Fruit fly (Drosophila melanogaster) whole organism, embryonic: ENCODE results near the gene CG7557.
A peak's percentile ranks its signal among the peaks of the same experiment; 100 is the strongest.

ENCODE experiments used
- Abd-B ChIP-seq: fragments of 200-800 bp; sonication (Bioruptor generic); optimal IDR thresholded peaks from 2 replicates; lab custom pipeline; 2018; ENCODE audit warnings: missing biosample characterization, mild to moderate bottlenecking, missing genetic modification characterization, moderate library complexity
- Aef1 ChIP-seq: fragments of 200-800 bp; sonication (Bioruptor generic); IDR thresholded peaks from 3 replicates; pipeline ENCODE4 v1.3.6; 2022; ENCODE audit warnings: missing biosample characterization, missing genetic modification characterization
- Atf-2 ChIP-seq: fragments of 200-800 bp; sonication (Bioruptor generic); optimal IDR thresholded peaks from 2 replicates; lab custom pipeline; 2016; ENCODE audit warnings: missing biosample characterization, missing genetic modification characterization
- B-H2 ChIP-seq: fragments of 200-800 bp; sonication (Bioruptor generic); optimal IDR thresholded peaks from 2 replicates; lab custom pipeline; 2018; ENCODE audit warnings: missing biosample characterization, mild to moderate bottlenecking, missing genetic modification characterization
- Bteb2 ChIP-seq: fragments of 200-800 bp; sonication (Bioruptor generic); optimal IDR thresholded peaks from 2 replicates; lab custom pipeline; 2016; ENCODE audit warnings: missing biosample characterization, missing genetic modification characterization
- CG10979 ChIP-seq: fragments of 200-800 bp; sonication (Bioruptor generic); optimal IDR thresholded peaks from 2 replicates; lab custom pipeline; 2018; ENCODE audit warnings: missing biosample characterization, mild to moderate bottlenecking, missing genetic modification characterization, moderate library complexity
- CG11695 ChIP-seq: fragments of 200-800 bp; sonication (Bioruptor generic); IDR thresholded peaks from 3 replicates; pipeline ENCODE4 v1.3.6; 2022; ENCODE audit warnings: missing biosample characterization, missing genetic modification characterization
- CG12104 ChIP-seq: fragments of 200-800 bp; sonication (Bioruptor generic); optimal IDR thresholded peaks from 3 replicates; lab custom pipeline; 2016; ENCODE audit warnings: missing biosample characterization, missing genetic modification characterization
- CG14965 ChIP-seq: fragments of 200-800 bp; sonication (Bioruptor generic); optimal IDR thresholded peaks from 2 replicates; lab custom pipeline; 2016; ENCODE audit warnings: missing biosample characterization, missing genetic modification characterization, borderline replicate concordance
- CG1792 ChIP-seq: fragments of 200-800 bp; sonication (Bioruptor generic); optimal IDR thresholded peaks from 2 replicates; lab custom pipeline; 2016; ENCODE audit warnings: missing biosample characterization, missing genetic modification characterization
- CG30431 ChIP-seq: fragments of 200-800 bp; sonication (Bioruptor generic); optimal IDR thresholded peaks from 2 replicates; lab custom pipeline; 2017; ENCODE audit warnings: missing biosample characterization, missing genetic modification characterization
- CG3065 ChIP-seq: fragments of 200-800 bp; sonication (Bioruptor generic); optimal IDR thresholded peaks from 2 replicates; lab custom pipeline; 2016; ENCODE audit warnings: missing biosample characterization, missing genetic modification characterization
- CG3847 ChIP-seq: fragments of 200-800 bp; sonication (Bioruptor generic); IDR thresholded peaks from 2 replicates; pipeline ENCODE4 v1.3.6; 2022; ENCODE audit warnings: missing biosample characterization, missing genetic modification characterization
- CG4424 ChIP-seq: fragments of 200-800 bp; sonication (Bioruptor generic); optimal IDR thresholded peaks from 3 replicates; lab custom pipeline; 2016; ENCODE audit warnings: missing biosample characterization, missing genetic modification characterization
- CG6654 ChIP-seq: fragments of 200-800 bp; sonication (Bioruptor generic); optimal IDR thresholded peaks from 2 replicates; lab custom pipeline; 2017; ENCODE audit warnings: missing biosample characterization, mild to moderate bottlenecking, missing genetic modification characterization
- CG7556 ChIP-seq: fragments of 200-800 bp; sonication (Bioruptor generic); optimal IDR thresholded peaks from 2 replicates; lab custom pipeline; 2017; ENCODE audit warnings: missing biosample characterization, mild to moderate bottlenecking, missing genetic modification characterization
- CG7928 ChIP-seq: fragments of 200-800 bp; sonication (Bioruptor generic); optimal IDR thresholded peaks from 2 replicates; lab custom pipeline; 2017; ENCODE audit warnings: missing biosample characterization, mild to moderate bottlenecking, missing genetic modification characterization
- CG9727 ChIP-seq: fragments of 200-800 bp; sonication (Bioruptor generic); optimal IDR thresholded peaks from 3 replicates; lab custom pipeline; 2017; ENCODE audit warnings: missing biosample characterization, mild to moderate bottlenecking, missing genetic modification characterization
- CoRest ChIP-seq: fragments of 200-800 bp; sonication (Bioruptor generic); optimal IDR thresholded peaks from 3 replicates; lab custom pipeline; 2018; ENCODE audit warnings: missing biosample characterization, mild to moderate bottlenecking, missing genetic modification characterization, moderate library complexity
- Dad ChIP-seq: fragments of 200-800 bp; sonication (Bioruptor generic); optimal IDR thresholded peaks from 3 replicates; lab custom pipeline; 2016; ENCODE audit warnings: missing biosample characterization, missing genetic modification characterization
- ERR ChIP-seq: fragments of 200-800 bp; sonication (Bioruptor generic); optimal IDR thresholded peaks from 2 replicates; lab custom pipeline; 2016; ENCODE audit warnings: missing biosample characterization, missing genetic modification characterization
- Gsc ChIP-seq: fragments of 200-800 bp; sonication (Bioruptor generic); IDR thresholded peaks from 2 replicates; pipeline ENCODE4 v1.3.6; 2022; ENCODE audit warnings: missing biosample characterization, missing genetic modification characterization
- Hand ChIP-seq: fragments of 200-800 bp; sonication (Bioruptor generic); optimal IDR thresholded peaks from 2 replicates; lab custom pipeline; 2017; ENCODE audit warnings: mild to moderate bottlenecking, missing biosample characterization, missing genetic modification reagents, missing genetic modification characterization
- Hey ChIP-seq: fragments of 200-800 bp; sonication (Bioruptor generic); optimal IDR thresholded peaks from 3 replicates; lab custom pipeline; 2018; ENCODE audit warnings: missing biosample characterization, mild to moderate bottlenecking, missing genetic modification characterization
- HmgZ ChIP-seq: fragments of 200-800 bp; sonication (Bioruptor generic); optimal IDR thresholded peaks from 2 replicates; lab custom pipeline; 2018; ENCODE audit warnings: missing biosample characterization, mild to moderate bottlenecking, missing genetic modification characterization
- Lpt ChIP-seq: fragments of >200 bp; optimal IDR thresholded peaks from 2 replicates; lab custom pipeline; 2018; ENCODE audit warnings: missing biosample characterization, missing genetic modification characterization
- MESR4 ChIP-seq: fragments of 200-800 bp; sonication (Bioruptor generic); optimal IDR thresholded peaks from 2 replicates; lab custom pipeline; 2018; ENCODE audit warnings: missing biosample characterization, mild to moderate bottlenecking, missing genetic modification characterization, moderate library complexity
- Mrtf ChIP-seq: fragments of 200-800 bp; sonication (Bioruptor generic); IDR thresholded peaks from 3 replicates; pipeline ENCODE4 v1.3.6; 2022; ENCODE audit warnings: missing biosample characterization, missing genetic modification characterization
- Neu2 ChIP-seq: fragments of 200-800 bp; sonication (Bioruptor generic); optimal IDR thresholded peaks from 3 replicates; lab custom pipeline; 2016; ENCODE audit warnings: missing biosample characterization, missing genetic modification characterization, borderline replicate concordance
- Sin3A ChIP-seq: fragments of >200 bp; optimal IDR thresholded peaks from 2 replicates; lab custom pipeline; 2018
- ara ChIP-seq: fragments of 200-800 bp; sonication (Bioruptor generic); IDR thresholded peaks from 2 replicates; pipeline ENCODE4 v1.3.6; 2022; ENCODE audit warnings: missing biosample characterization, missing genetic modification characterization
- ase ChIP-seq: fragments of 200-800 bp; sonication (Bioruptor generic); IDR thresholded peaks from 3 replicates; pipeline ENCODE4 v1.3.6; 2022; ENCODE audit warnings: missing biosample characterization, missing genetic modification characterization
- az2 ChIP-seq: fragments of 200-800 bp; sonication (Bioruptor generic); optimal IDR thresholded peaks from 3 replicates; lab custom pipeline; 2016; ENCODE audit warnings: missing biosample characterization, missing genetic modification characterization
- br ChIP-seq: fragments of >200 bp; optimal IDR thresholded peaks from 2 replicates; lab custom pipeline; 2017
- ci ChIP-seq: fragments of 200-800 bp; sonication (Bioruptor generic); IDR thresholded peaks from 3 replicates; pipeline ENCODE4 v1.3.6; 2022; ENCODE audit warnings: missing biosample characterization, missing genetic modification characterization
- cwo ChIP-seq: fragments of 200-800 bp; sonication (Bioruptor generic); optimal IDR thresholded peaks from 3 replicates; lab custom pipeline; 2017; ENCODE audit warnings: missing biosample characterization, missing genetic modification characterization, mild to moderate bottlenecking, moderate library complexity, missing genetic modification reagents
- dati ChIP-seq: fragments of 200-800 bp; sonication (Bioruptor generic); IDR thresholded peaks from 2 replicates; pipeline ENCODE4 v1.3.6; 2022; ENCODE audit warnings: missing biosample characterization, missing genetic modification characterization
- dimm ChIP-seq: fragments of 200-800 bp; sonication (Bioruptor generic); IDR thresholded peaks from 2 replicates; pipeline ENCODE4 v1.3.6; 2022; ENCODE audit warnings: missing biosample characterization, missing genetic modification characterization
- dmrt11E ChIP-seq: fragments of 200-800 bp; sonication (Bioruptor generic); optimal IDR thresholded peaks from 3 replicates; lab custom pipeline; 2018; ENCODE audit warnings: missing biosample characterization, mild to moderate bottlenecking, missing genetic modification characterization, moderate library complexity
- ems ChIP-seq: fragments of 200-800 bp; sonication (Bioruptor generic); optimal IDR thresholded peaks from 3 replicates; lab custom pipeline; 2016; ENCODE audit warnings: missing biosample characterization, missing genetic modification characterization
- ewg ChIP-seq: fragments of 200-800 bp; sonication (Bioruptor generic); optimal IDR thresholded peaks from 3 replicates; lab custom pipeline; 2017; ENCODE audit warnings: mild to moderate bottlenecking, missing biosample characterization, missing genetic modification reagents, missing genetic modification characterization
- eyg ChIP-seq: fragments of 200-800 bp; sonication (Bioruptor generic); optimal IDR thresholded peaks from 3 replicates; lab custom pipeline; 2016; ENCODE audit warnings: missing biosample characterization, missing genetic modification characterization
- ftz-f1 ChIP-seq: fragments of 200-800 bp; sonication (Bioruptor generic); optimal IDR thresholded peaks from 2 replicates; lab custom pipeline; 2016; ENCODE audit warnings: missing biosample characterization, missing genetic modification characterization
- ken ChIP-seq: fragments of 200-800 bp; sonication (Bioruptor generic); IDR thresholded peaks from 3 replicates; pipeline ENCODE4 v1.3.6; 2022; ENCODE audit warnings: missing biosample characterization, missing genetic modification characterization
- luna ChIP-seq: fragments of 200-800 bp; sonication (Bioruptor generic); optimal IDR thresholded peaks from 2 replicates; lab custom pipeline; 2016; ENCODE audit warnings: missing biosample characterization, missing genetic modification characterization
- sens ChIP-seq: fragments of 200-800 bp; sonication (Bioruptor generic); peaks from one replicate; lab custom pipeline; 2016; ENCODE audit warnings: missing biosample characterization, missing genetic modification characterization
- shn ChIP-seq: fragments of 200-800 bp; sonication (Bioruptor generic); optimal IDR thresholded peaks from 3 replicates; lab custom pipeline; 2016; ENCODE audit warnings: missing biosample characterization, missing genetic modification characterization
- sim ChIP-seq: fragments of 200-800 bp; sonication (Bioruptor generic); IDR thresholded peaks from 2 replicates; pipeline ENCODE4 v1.3.6; 2022; ENCODE audit warnings: missing biosample characterization, missing genetic modification characterization
- sqz ChIP-seq: fragments of 200-800 bp; sonication (Bioruptor generic); optimal IDR thresholded peaks from 3 replicates; lab custom pipeline; 2018; ENCODE audit warnings: missing biosample characterization, mild to moderate bottlenecking, missing genetic modification characterization
- ssp ChIP-seq: fragments of 200-800 bp; sonication (Bioruptor generic); IDR thresholded peaks from 2 replicates; pipeline ENCODE4 v1.3.6; 2022; ENCODE audit warnings: missing biosample characterization, missing genetic modification characterization
- trh ChIP-seq: fragments of 200-800 bp; sonication (Bioruptor generic); optimal IDR thresholded peaks from 2 replicates; lab custom pipeline; 2016; ENCODE audit warnings: missing biosample characterization, missing genetic modification characterization
- unc-4 ChIP-seq: fragments of 200-800 bp; sonication (Bioruptor generic); IDR thresholded peaks from 2 replicates; pipeline ENCODE4 v1.3.6; 2022; ENCODE audit warnings: missing biosample characterization, missing genetic modification characterization; ENCODE audit not compliant: partially characterized antibody
- unpg ChIP-seq: fragments of 200-800 bp; sonication (Bioruptor generic); optimal IDR thresholded peaks from 3 replicates; lab custom pipeline; 2018; ENCODE audit warnings: missing biosample characterization, mild to moderate bottlenecking, missing genetic modification characterization, moderate library complexity

CG7557 gene

dm6 chr3L:11448935-11449334, 4.0 kb downstream of the CG7557 start (continued):
- TF ChIP-seq Lpt (GFP tag; lab: Kevin White, UChicago) (no peak), Mrtf (GFP tag; lab: Robert Waterston, UW) (0 out of 3 replicates have a peak, but pooled peaks have one; percentile 43), unpg (peak; percentile 49), ase (GFP tag; lab: Robert Waterston, UW) (peak; percentile 32; the same call in 1 of the 3 replicates), ewg (GFP tag; lab: Kevin White, UChicago) (peak; percentile 36), sens (GFP tag; lab: Kevin White, UChicago) (peak; percentile 93), CG3847 (GFP tag; lab: Robert Waterston, UW) (peak; percentile 47; the same call in 1 of the 2 replicates), cwo (GFP tag; lab: Kevin White, UChicago) (peak; percentile 37), Sin3A (lab: Kevin White, UChicago) (no peak), shn (GFP tag; lab: Kevin White, UChicago) (peak; percentile 10), CG4424 (GFP tag; lab: Kevin White, UChicago) (peak; percentile 34), CG1792 (GFP tag; lab: Kevin White, UChicago) (peak; percentile 44), Dad (GFP tag; lab: Kevin White, UChicago) (peak; percentile 35), sqz (GFP tag; lab: Kevin White, UChicago) (no peak), Bteb2 (GFP tag; lab: Kevin White, UChicago) (no peak), ems (GFP tag; lab: Kevin White, UChicago) (no peak), Aef1 (GFP tag; lab: Robert Waterston, UW) (peak; percentile 24; the same call in 1 of the 3 replicates), ERR (GFP tag; lab: Kevin White, UChicago) (no peak), Atf-2 (peak; percentile 42), CG10979 (peak; percentile 65), dati (GFP tag; lab: Robert Waterston, UW) (no peak), CG11695 (GFP tag; lab: Robert Waterston, UW) (peak; percentile 35; the same call in 1 of the 3 replicates), ci (GFP tag; lab: Robert Waterston, UW) (peak; percentile 89), dimm (peak; percentile 63), CG7556 (GFP tag; lab: Kevin White, UChicago) (peak; percentile 20), CG3065 (GFP tag; lab: Kevin White, UChicago) (no peak), ssp (no peak), CG6654 (GFP tag; lab: Kevin White, UChicago) (peak; percentile 31), CG12104 (GFP tag; lab: Kevin White, UChicago) (no peak), CG30431 (GFP tag; lab: Kevin White, UChicago) (peak; percentile 31), Hey (tag; lab: Kevin White, UChicago) (no peak), unc-4 (GFP tag; lab: Robert Waterston, UW) (no peak), Neu2 (GFP tag; lab: Kevin White, UChicago) (no peak), trh (GFP tag; lab: Kevin White, UChicago) (peak; percentile 4), luna (GFP tag; lab: Kevin White, UChicago) (no peak), B-H2 (GFP tag; lab: Kevin White, UChicago) (no peak), sim (GFP tag; lab: Robert Waterston, UW) (0 out of 2 replicates have a peak, but pooled peaks have one; percentile 16), Gsc (GFP tag; lab: Robert Waterston, UW) (0 out of 2 replicates have a peak, but pooled peaks have one; percentile 45), br (lab: Kevin White, UChicago) (no peak), CoRest (peak; percentile 40), eyg (no peak), az2 (peak; percentile 59), Hand (GFP tag; lab: Kevin White, UChicago) (no peak), ftz-f1 (no peak), CG9727 (peak; percentile 56), CG7928 (no peak), CG14965 (GFP tag; lab: Kevin White, UChicago) (no peak), MESR4 (GFP tag; lab: Kevin White, UChicago) (no peak), ara (GFP tag; lab: Robert Waterston, UW) (no peak), HmgZ (no peak), dmrt11E (tag; lab: Kevin White, UChicago) (peak; percentile 65), Abd-B (GFP tag; lab: Kevin White, UChicago) (peak; percentile 20), ken (GFP tag; lab: Robert Waterston, UW) (peak; percentile 66)
